Worm (Caenorhabditis elegans): ENCODE results near the gene hda-6.
A peak's percentile ranks its signal among the peaks of the same experiment; 100 is the strongest.

Gene hda-6

ce11 chrIV:5367899-5368298 lies 3.8 kb upstream of the hda-6 start:
- no peak for TF ChIP-seq lin-35 (GFP tag; optimal IDR thresholded peaks at IDR 0.05)
- TF ChIP-seq efl-1 (optimal IDR thresholded peaks at IDR 0.05): no peak
- TF ChIP-seq efl-1 (GFP tag; optimal IDR thresholded peaks at IDR 0.05 in 1 of 2): peak in 1 of 2 experiments; percentile 92

- TF ChIP-seq unc-130 (tag; optimal IDR thresholded peaks at IDR 0.05): no peak
- TF ChIP-seq lin-39 (tag; optimal IDR thresholded peaks at IDR 0.05): no peak
Measured at ce11 chrIV:5366567-5366966, 2.5 kb upstream of the hda-6 start, which contains the start of gene sand-1. Gene sand-1 (plus strand): TSS chrIV:5366867.

ce11 chrIV:5360533-5360932 lies 3.6 kb downstream of the hda-6 start, which contains the start of gene F41H10.5:
Gene F41H10.5 (plus strand): TSS chrIV:5360907.
- TF ChIP-seq nhr-12 (tag; optimal IDR thresholded peaks at IDR 0.05) (no peak), skn-1 (tag; optimal IDR thresholded peaks at IDR 0.05) (no peak), F16B12.6 (tag; optimal IDR thresholded peaks at IDR 0.05) (no peak), tlp-1 (tag; optimal IDR thresholded peaks at IDR 0.05) (no peak), jun-1 (tag; optimal IDR thresholded peaks at IDR 0.05) (no peak), unc-98 (GFP tag; IDR thresholded peaks at IDR 0.05) (no peak)

- TF ChIP-seq grh-1 (GFP tag; IDR thresholded peaks at IDR 0.05) (no peak), aly-2 (tag; optimal IDR thresholded peaks at IDR 0.05) (no peak), ceh-88 (GFP tag; IDR thresholded peaks at IDR 0.05) (no peak), hlh-17 (GFP tag; optimal IDR thresholded peaks at IDR 0.05; ENCODE audit: borderline replicate concordance) (no peak), efl-3 (GFP tag; optimal IDR thresholded peaks at IDR 0.05) (no peak), ceh-63 (GFP tag; optimal IDR thresholded peaks at IDR 0.05) (no peak), nhr-71 (tag; optimal IDR thresholded peaks at IDR 0.05) (no peak), lin-15B (tag; optimal IDR thresholded peaks at IDR 0.05) (no peak)
Measured at ce11 chrIV:5354564-5354963, 9.5 kb downstream of the hda-6 start.

ce11 chrIV:5354124-5354523 lies 10.0 kb downstream of the hda-6 start, which contains the start of gene Y4C6B.1:
Gene Y4C6B.1 (plus strand): TSS chrIV:5354488.
- TF ChIP-seq lsy-2 (tag; optimal IDR thresholded peaks at IDR 0.05) (peak; percentile 42 to 92), lin-35 (GFP tag; optimal IDR thresholded peaks at IDR 0.05) (peak; percentile 3 to 74), rnt-1 (tag; optimal IDR thresholded peaks at IDR 0.05) (peak; percentile 3), nhr-85 (tag) (no peak), dpl-1 (GFP tag; optimal IDR thresholded peaks at IDR 0.05) (peak; percentile 21 to 74 (median 53)), efl-1 (optimal IDR thresholded peaks at IDR 0.05) (peak; percentile 18 to 57), efl-1 (GFP tag; optimal IDR thresholded peaks at IDR 0.05 in 1 of 2) (peak; percentile 69 to 95), vab-15 (tag; optimal IDR thresholded peaks at IDR 0.05) (no peak)

- no peak for TF ChIP-seq nhr-90 (tag; optimal IDR thresholded peaks at IDR 0.05; ENCODE audit: poor library complexity)
- TF ChIP-seq mdl-1 (tag; optimal IDR thresholded peaks at IDR 0.05): no peak
- TF ChIP-seq elt-2 (tag; optimal IDR thresholded peaks at IDR 0.05): no peak
- TF ChIP-seq nhr-71 (tag; optimal IDR thresholded peaks at IDR 0.05): no peak
- no peak for TF ChIP-seq pag-3 (tag; optimal IDR thresholded peaks at IDR 0.05; ENCODE audit: borderline replicate concordance, insufficient read depth)
- no peak for TF ChIP-seq F16B12.6 (tag; optimal IDR thresholded peaks at IDR 0.05)
- TF ChIP-seq lin-35 (GFP tag; optimal IDR thresholded peaks at IDR 0.05): no peak
- no peak for TF ChIP-seq tlp-1 (tag; optimal IDR thresholded peaks at IDR 0.05)
- no peak for TF ChIP-seq lsy-2 (tag; optimal IDR thresholded peaks at IDR 0.05)
- TF ChIP-seq efl-3 (GFP tag; optimal IDR thresholded peaks at IDR 0.05): no peak
- TF ChIP-seq nhr-47 (tag; optimal IDR thresholded peaks at IDR 0.05): no peak
Measured at ce11 chrIV:5353364-5353763, 10.7 kb downstream of the hda-6 start, which contains the start of gene Y4C6B.7. Gene Y4C6B.7 (minus strand): TSS chrIV:5353464.
